Worm (Caenorhabditis elegans) whole organism, L1 larva: ENCODE measurements around the gene pgph-1.

Experiments
- C16A3.4 ChIP-seq: fragments of 150-350 bp; optimal IDR thresholded peaks from 2 replicates; lab custom pipeline; 2014; ENCODE audit warnings: missing biosample characterization, missing genetic modification characterization
- C34B4.2 ChIP-seq: sonication (generic microtip); optimal IDR thresholded peaks from 2 replicates; lab custom pipeline; 2017; ENCODE audit warnings: mild to moderate bottlenecking, missing genetic modification characterization, missing compliant biosample characterization
- F16B12.6 ChIP-seq: fragments of 150-350 bp; optimal IDR thresholded peaks from 2 replicates; lab custom pipeline; 2014; ENCODE audit warnings: missing biosample characterization, missing genetic modification characterization
- aha-1 ChIP-seq: fragments of 150-350 bp; optimal IDR thresholded peaks from 2 replicates; lab custom pipeline; 2014; ENCODE audit warnings: missing biosample characterization, missing genetic modification characterization
- ceh-8 ChIP-seq: fragments of 200-800 bp; sonication (Bioruptor generic); optimal IDR thresholded peaks from 2 replicates; lab custom pipeline; 2018; ENCODE audit warnings: mild to moderate bottlenecking, missing genetic modification characterization, moderate library complexity, missing compliant biosample characterization
- ceh-82 ChIP-seq, 3 experiments: fragments of 150-350 bp in 1 of 3; sonication (generic microtip) in 2 of 3; optimal IDR thresholded peaks; 2 replicates each; lab custom pipeline; 2014 to 2017; ENCODE audit warnings: missing biosample characterization in 3 of 3, missing genetic modification characterization in 3 of 3
- ceh-90 ChIP-seq: sonication (generic microtip); optimal IDR thresholded peaks from 2 replicates; lab custom pipeline; 2016; ENCODE audit warnings: missing genetic modification characterization, missing compliant biosample characterization
- ces-1 ChIP-seq: fragments of 150-350 bp; optimal IDR thresholded peaks from 2 replicates; lab custom pipeline; 2014; ENCODE audit warnings: missing biosample characterization, missing genetic modification reagents, missing genetic modification characterization
- dpl-1 ChIP-seq, 3 experiments: fragments of 150-350 bp in 2 of 3; sonication (generic microtip) in 1 of 3; optimal IDR thresholded peaks; 2 replicates each; lab custom pipeline; 2014 to 2017; ENCODE audit warnings: missing biosample characterization in 3 of 3, missing genetic modification characterization in 3 of 3, missing genetic modification reagents in 3 of 3
- efl-1 ChIP-seq, 4 experiments: fragments of 150-350 bp; optimal IDR thresholded peaks in 3 of 4; peaks in 1 of 4; 1 replicate in 1 of 4; 2 replicates in 3 of 4; lab custom pipeline; 2014; ENCODE audit warnings: missing biosample characterization in 2 of 4, missing genetic modification characterization in 2 of 4, missing genetic modification reagents in 2 of 4
- egl-27 ChIP-seq, 2 experiments: fragments of 150-350 bp in 1 of 2; sonication (generic microtip); optimal IDR thresholded peaks; 3 replicates each; lab custom pipeline; 2017 to 2018; ENCODE audit warnings: missing biosample characterization in 2 of 2, missing genetic modification characterization in 2 of 2, missing genetic modification reagents in 2 of 2
- elt-2 ChIP-seq: sonication (generic microtip); optimal IDR thresholded peaks from 2 replicates; lab custom pipeline; 2016; ENCODE audit warnings: missing genetic modification characterization, mild to moderate bottlenecking, inconsistent platforms, missing compliant biosample characterization, missing genetic modification reagents
- elt-3 ChIP-seq, 6 experiments: fragments of 150-350 bp in 1 of 6; sonication (generic microtip); optimal IDR thresholded peaks; 2 replicates each; lab custom pipeline; 2017 to 2018; ENCODE audit warnings: missing biosample characterization in 6 of 6, missing genetic modification characterization in 6 of 6, inconsistent platforms in 1 of 6
- fkh-4 ChIP-seq: sonication (generic microtip); optimal IDR thresholded peaks from 2 replicates; lab custom pipeline; 2016; ENCODE audit warnings: missing compliant biosample characterization, missing genetic modification characterization, borderline replicate concordance
- fos-1 ChIP-seq: fragments of 150-350 bp; optimal IDR thresholded peaks from 2 replicates; lab custom pipeline; 2014; ENCODE audit warnings: missing biosample characterization, missing genetic modification characterization
- grh-1 ChIP-seq: fragments of 200-800 bp; sonication (Bioruptor generic); IDR thresholded peaks from 2 replicates; pipeline ENCODE4 v1.3.6; 2022; ENCODE audit warnings: missing genetic modification reagents, missing genetic modification characterization, missing compliant biosample characterization
- hlh-17 ChIP-seq: fragments of 200-800 bp; sonication (Bioruptor generic); optimal IDR thresholded peaks from 2 replicates; lab custom pipeline; 2018; ENCODE audit warnings: missing genetic modification characterization, mild to moderate bottlenecking, missing compliant biosample characterization, moderate library complexity, borderline replicate concordance
- hlh-4 ChIP-seq: sonication (generic microtip); optimal IDR thresholded peaks from 2 replicates; lab custom pipeline; 2016; ENCODE audit warnings: mild to moderate bottlenecking, missing genetic modification characterization, missing compliant biosample characterization
- lin-14 ChIP-seq: fragments of 200-800 bp; sonication (Bioruptor generic); optimal IDR thresholded peaks from 2 replicates; lab custom pipeline; 2018; ENCODE audit warnings: mild to moderate bottlenecking, missing genetic modification characterization, moderate library complexity, missing compliant biosample characterization
- lin-15B ChIP-seq: fragments of 150-350 bp; sonication (generic microtip); optimal IDR thresholded peaks from 3 replicates; lab custom pipeline; 2014; ENCODE audit warnings: missing biosample characterization, missing genetic modification characterization
- lir-3 ChIP-seq: sonication (generic microtip); optimal IDR thresholded peaks from 2 replicates; lab custom pipeline; 2016; ENCODE audit warnings: mild to moderate bottlenecking, missing genetic modification characterization, moderate library complexity, missing compliant biosample characterization; ENCODE audit not compliant: poor library complexity
- mab-9 ChIP-seq: fragments of 200-800 bp; sonication (Bioruptor generic); IDR thresholded peaks from 2 replicates; pipeline ENCODE4 v1.3.6; 2022; ENCODE audit warnings: missing genetic modification reagents, missing genetic modification characterization, missing compliant biosample characterization
- nhr-19 ChIP-seq: fragments of 200-800 bp; sonication (Bioruptor generic); conservative IDR thresholded peaks from 2 replicates; pipeline ENCODE4 v1.3.6; 2022; ENCODE audit warnings: missing genetic modification characterization, missing compliant biosample characterization
- nhr-20 ChIP-seq: sonication (generic microtip); optimal IDR thresholded peaks from 2 replicates; lab custom pipeline; 2016; ENCODE audit warnings: mild to moderate bottlenecking, missing genetic modification characterization, missing compliant biosample characterization
- nhr-237 ChIP-seq: fragments of 150-350 bp; optimal IDR thresholded peaks from 2 replicates; lab custom pipeline; 2014; ENCODE audit warnings: missing biosample characterization, missing genetic modification characterization
- nhr-47 ChIP-seq: sonication (generic microtip); optimal IDR thresholded peaks from 2 replicates; lab custom pipeline; 2016; ENCODE audit warnings: mild to moderate bottlenecking, missing genetic modification characterization, moderate library complexity, missing compliant biosample characterization
- nhr-71 ChIP-seq: sonication (generic microtip); optimal IDR thresholded peaks from 2 replicates; lab custom pipeline; 2016; ENCODE audit warnings: mild to moderate bottlenecking, missing genetic modification characterization, moderate library complexity, missing compliant biosample characterization
- nhr-85 ChIP-seq: sonication (generic microtip); peaks from one replicate; lab custom pipeline; 2016; ENCODE audit warnings: missing genetic modification characterization, inconsistent platforms, missing compliant biosample characterization
- pqm-1 ChIP-seq: sonication (generic microtip); optimal IDR thresholded peaks from 3 replicates; lab custom pipeline; 2017; ENCODE audit warnings: missing biosample characterization, missing genetic modification characterization
- rnt-1 ChIP-seq: sonication (generic microtip); optimal IDR thresholded peaks from 2 replicates; lab custom pipeline; 2016; ENCODE audit warnings: mild to moderate bottlenecking, missing genetic modification characterization, moderate library complexity, missing compliant biosample characterization
- skn-1 ChIP-seq: fragments of 150-350 bp; optimal IDR thresholded peaks from 2 replicates; lab custom pipeline; 2014; ENCODE audit warnings: missing biosample characterization, missing genetic modification characterization
- snpc-4 ChIP-seq: fragments of 150-350 bp; optimal IDR thresholded peaks from 2 replicates; lab custom pipeline; 2014; ENCODE audit warnings: missing biosample characterization, missing genetic modification characterization
- snu-23 ChIP-seq: sonication (generic microtip); optimal IDR thresholded peaks from 2 replicates; lab custom pipeline; 2016; ENCODE audit warnings: missing genetic modification characterization, missing compliant biosample characterization
- sox-4 ChIP-seq: sonication (generic microtip); optimal IDR thresholded peaks from 2 replicates; lab custom pipeline; 2016; ENCODE audit warnings: missing genetic modification characterization, missing compliant biosample characterization
- unc-130 ChIP-seq: fragments of 150-350 bp; optimal IDR thresholded peaks from 2 replicates; lab custom pipeline; 2017; ENCODE audit warnings: missing biosample characterization, missing genetic modification characterization, inconsistent platforms
- unc-62 ChIP-seq: fragments of 150-350 bp; optimal IDR thresholded peaks from 2 replicates; lab custom pipeline; 2014; ENCODE audit warnings: missing biosample characterization, missing genetic modification reagents, missing genetic modification characterization
- unc-86 ChIP-seq: sonication (generic microtip); optimal IDR thresholded peaks from 2 replicates; lab custom pipeline; 2016; ENCODE audit warnings: missing genetic modification characterization, missing compliant biosample characterization
- zag-1 ChIP-seq: fragments of 150-350 bp; optimal IDR thresholded peaks from 2 replicates; lab custom pipeline; 2014; ENCODE audit warnings: missing biosample characterization, missing genetic modification characterization
- ztf-4 ChIP-seq: fragments of 150-350 bp; optimal IDR thresholded peaks from 2 replicates; lab custom pipeline; 2014; ENCODE audit warnings: missing biosample characterization, missing genetic modification characterization

pgph-1 gene

DNA sequence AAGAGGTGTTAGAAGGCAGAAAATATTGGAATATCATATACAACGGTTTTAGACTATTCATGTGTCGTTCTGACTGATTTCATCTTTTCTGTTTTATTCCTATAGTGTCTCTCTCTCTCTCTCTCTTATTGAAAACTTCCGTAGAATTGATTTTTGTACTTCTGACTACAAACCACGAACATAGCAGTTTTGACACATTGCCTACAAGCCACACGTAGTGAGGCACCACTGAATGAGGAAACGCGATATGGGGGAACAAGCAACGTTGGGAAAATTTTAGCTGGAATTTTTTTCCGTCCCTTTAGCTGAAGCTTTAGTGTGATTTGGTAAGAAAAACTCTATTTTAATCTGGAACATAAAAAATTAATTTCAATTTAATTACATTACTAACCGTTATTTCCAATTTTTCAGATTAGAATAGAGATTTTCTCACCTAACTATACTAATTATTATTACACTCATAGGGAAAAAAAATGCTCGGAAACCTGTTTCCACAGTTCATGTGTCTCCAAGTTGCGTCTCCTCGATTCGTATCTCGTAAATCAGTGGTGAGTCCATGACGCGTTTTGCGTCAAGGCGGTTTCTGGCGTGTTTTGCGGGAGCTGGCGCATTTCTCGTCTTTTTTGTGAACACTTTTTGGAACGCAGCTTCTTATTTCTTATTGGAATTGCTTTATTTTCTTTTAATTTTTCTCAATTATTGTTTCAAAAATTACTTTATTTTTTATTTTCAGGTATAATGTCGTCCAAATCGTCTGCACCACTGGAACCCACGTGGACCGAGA lies 37.4 kb upstream of the pgph-1 start, which contains the start of the genes nhr-142 and F44E7.9 (continued):
- TF ChIP-seq hlh-17 (GFP tag; lab: Kevin White, UChicago) = no peak
- TF ChIP-seq sox-4 (tag; lab: Kevin White, UChicago) = peak; percentile 52
- peak; percentile 89 for TF ChIP-seq snu-23
- TF ChIP-seq aha-1 (tag; lab: Kevin White, UChicago) = peak; percentile 49
- no peak for TF ChIP-seq egl-27 (tag; optimal IDR thresholded peaks at IDR 0.05; lab: Kevin White, UChicago)
- peak; percentile 92 for TF ChIP-seq nhr-47 (tag; lab: Kevin White, UChicago)
- peak; percentile 87 for TF ChIP-seq nhr-19 (GFP tag; lab: Robert Waterston, UW)
- TF ChIP-seq grh-1 (GFP tag; lab: Robert Waterston, UW) = peak; percentile 68
- TF ChIP-seq ztf-4 (tag; lab: Kevin White, UChicago) = peak; percentile 49
- TF ChIP-seq C16A3.4 = peak; percentile 93
- TF ChIP-seq mab-9 (GFP tag; lab: Robert Waterston, UW) = peak; percentile 55; the same call in 1 of the 2 replicates
- peak; percentile 68 for TF ChIP-seq skn-1 (tag; lab: Kevin White, UChicago)
- peak; percentile 76 for TF ChIP-seq lin-15B
- peak; percentile 63 for TF ChIP-seq snpc-4 (tag; lab: Kevin White, UChicago)
- peak; percentile 85 to 88 for TF ChIP-seq efl-1 (optimal IDR thresholded peaks at IDR 0.05; lab: Kevin White, UChicago)
- TF ChIP-seq efl-1 (GFP tag; optimal IDR thresholded peaks at IDR 0.05 in 1 of 2; lab: Kevin White, UChicago) = peak; percentile 76 to 98

ce11 chrV:5788650-5789049 lies 35.3 kb upstream of the pgph-1 start:
- no peak for TF ChIP-seq ceh-90 (tag; lab: Kevin White, UChicago)
- peak; percentile 0 for TF ChIP-seq nhr-20 (tag; lab: Kevin White, UChicago)
- peak; percentile 62 for TF ChIP-seq lin-14
- TF ChIP-seq zag-1 (tag; lab: Kevin White, UChicago) = no peak
- no peak for TF ChIP-seq ceh-8 (GFP tag; lab: Kevin White, UChicago)
- TF ChIP-seq, all 84 proteins: peak for 2

ce11 chrV:5785372-5785771 lies 32.0 kb upstream of the pgph-1 start, which contains the start of gene F44E7.7:
Gene F44E7.7 (minus strand): TSS chrV:5785472.
- TF ChIP-seq unc-86 (tag; lab: Kevin White, UChicago) (no peak), lin-14 (no peak), lin-15B (no peak), efl-1 (optimal IDR thresholded peaks at IDR 0.05; lab: Kevin White, UChicago) (no peak), efl-1 (GFP tag; optimal IDR thresholded peaks at IDR 0.05 in 1 of 2; lab: Kevin White, UChicago) (no peak), nhr-237 (tag; lab: Kevin White, UChicago) (no peak), C34B4.2 (tag; lab: Kevin White, UChicago) (no peak), fkh-4 (no peak), nhr-85 (no peak), ces-1 (GFP tag; lab: Kevin White, UChicago) (no peak), lir-3 (tag; lab: Kevin White, UChicago) (no peak), elt-3 (tag; optimal IDR thresholded peaks at IDR 0.05; lab: Kevin White, UChicago) (no peak)

DNA sequence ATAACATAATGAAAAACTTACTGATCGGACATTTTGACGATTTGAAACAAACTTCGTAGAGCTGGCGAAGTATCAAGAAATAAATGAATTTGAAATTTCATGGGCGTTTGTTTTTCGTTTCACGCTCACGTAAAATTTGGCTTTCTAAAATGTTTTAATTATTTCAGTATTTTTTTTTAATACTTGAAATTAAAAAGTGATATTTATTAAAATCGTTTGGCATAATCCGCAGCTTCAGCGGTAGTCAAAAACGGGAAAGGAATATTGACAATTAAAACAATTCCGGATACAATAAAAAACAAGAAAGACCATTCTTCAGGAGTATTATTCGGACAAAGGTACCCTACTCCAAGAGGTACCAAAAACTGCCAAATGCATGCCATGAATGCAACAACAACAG lies 29.4 kb upstream of the pgph-1 start, which contains the start of gene fbxa-183:
Gene fbxa-183 (minus strand): TSS at position 101 of the 400 bp plus-strand sequence.
- TF ChIP-seq hlh-4 (tag; lab: Kevin White, UChicago) = no peak
- TF ChIP-seq unc-62 (GFP tag; lab: Kevin White, UChicago) = no peak
- no peak for TF ChIP-seq rnt-1 (tag; lab: Kevin White, UChicago)
- no peak for TF ChIP-seq pqm-1 (tag; lab: Kevin White, UChicago)
- no peak for TF ChIP-seq fos-1 (tag; lab: Kevin White, UChicago)
- no peak for TF ChIP-seq ceh-82 (tag; optimal IDR thresholded peaks at IDR 0.05; lab: Kevin White, UChicago)
- no peak for TF ChIP-seq nhr-71
- TF ChIP-seq unc-130 (tag; lab: Kevin White, UChicago) = no peak
- TF ChIP-seq dpl-1 (GFP tag; optimal IDR thresholded peaks at IDR 0.05; lab: Kevin White, UChicago) = no peak
- TF ChIP-seq F16B12.6 (tag; lab: Kevin White, UChicago) = no peak
- no peak for TF ChIP-seq efl-1 (optimal IDR thresholded peaks at IDR 0.05; lab: Kevin White, UChicago)
- TF ChIP-seq efl-1 (GFP tag; optimal IDR thresholded peaks at IDR 0.05 in 1 of 2; lab: Kevin White, UChicago) = no peak
- no peak for TF ChIP-seq elt-2 (tag; lab: Kevin White, UChicago)
